Fruit fly (Drosophila melanogaster) whole organism, adult: ENCODE measurements around the gene CG17361.

Experiments used
- CG11617 ChIP-seq: fragments of 200-800 bp; sonication (Bioruptor generic); optimal IDR thresholded peaks from 2 replicates; lab custom pipeline; 2017; ENCODE audit warnings: mild to moderate bottlenecking, missing biosample characterization, missing genetic modification reagents, missing genetic modification characterization
- CG12768 ChIP-seq: fragments of 200-800 bp; sonication (Bioruptor generic); optimal IDR thresholded peaks from 2 replicates; lab custom pipeline; 2017; ENCODE audit warnings: missing biosample characterization, missing genetic modification characterization, mild to moderate bottlenecking, moderate library complexity, missing genetic modification reagents
- CG14711 ChIP-seq: fragments of 200-800 bp; sonication (Bioruptor generic); optimal IDR thresholded peaks from 2 replicates; lab custom pipeline; 2018; ENCODE audit warnings: missing biosample characterization, mild to moderate bottlenecking, missing genetic modification characterization, moderate library complexity
- CG1620 ChIP-seq: fragments of 200-800 bp; sonication (Bioruptor generic); optimal IDR thresholded peaks from 2 replicates; lab custom pipeline; 2016; ENCODE audit warnings: missing biosample characterization, missing genetic modification characterization
- CG33017 ChIP-seq: fragments of 200-800 bp; sonication (Bioruptor generic); optimal IDR thresholded peaks from 2 replicates; lab custom pipeline; 2018; ENCODE audit warnings: missing biosample characterization, mild to moderate bottlenecking, missing genetic modification characterization, moderate library complexity
- CG5204 ChIP-seq: fragments of 200-800 bp; sonication (Bioruptor generic); optimal IDR thresholded peaks from 2 replicates; lab custom pipeline; 2016; ENCODE audit warnings: missing biosample characterization, missing genetic modification characterization
- CG7045 ChIP-seq: fragments of 200-800 bp; sonication (Bioruptor generic); optimal IDR thresholded peaks from 2 replicates; lab custom pipeline; 2017; ENCODE audit warnings: missing biosample characterization, mild to moderate bottlenecking, missing genetic modification characterization
- CG7101 ChIP-seq: fragments of 200-800 bp; sonication (Bioruptor generic); optimal IDR thresholded peaks from 2 replicates; lab custom pipeline; 2018; ENCODE audit warnings: missing biosample characterization, mild to moderate bottlenecking, missing genetic modification characterization, moderate library complexity
- Clk ChIP-seq: fragments of 200-800 bp; sonication (Bioruptor generic); optimal IDR thresholded peaks from 2 replicates; lab custom pipeline; 2017; ENCODE audit warnings: missing biosample characterization, missing genetic modification characterization
- Crg-1 ChIP-seq: fragments of 200-800 bp; sonication (Bioruptor generic); optimal IDR thresholded peaks from 2 replicates; lab custom pipeline; 2016; ENCODE audit warnings: missing biosample characterization, missing genetic modification characterization
- Hr96 ChIP-seq: fragments of 200-800 bp; sonication (Bioruptor generic); optimal IDR thresholded peaks from 2 replicates; lab custom pipeline; 2016; ENCODE audit warnings: missing biosample characterization, missing genetic modification characterization
- Mnt ChIP-seq: fragments of 200-800 bp; sonication (Bioruptor generic); optimal IDR thresholded peaks from 2 replicates; lab custom pipeline; 2016; ENCODE audit warnings: missing biosample characterization, mild to moderate bottlenecking, missing genetic modification characterization
- bab1 ChIP-seq: fragments of 200-800 bp; sonication (Bioruptor generic); optimal IDR thresholded peaks from 3 replicates; lab custom pipeline; 2019; ENCODE audit warnings: missing biosample characterization, mild to moderate bottlenecking, missing genetic modification characterization, moderate library complexity
- cic ChIP-seq: fragments of 200-800 bp; sonication (Bioruptor generic); optimal IDR thresholded peaks from 2 replicates; lab custom pipeline; 2017; ENCODE audit warnings: missing biosample characterization, mild to moderate bottlenecking, missing genetic modification characterization, moderate library complexity
- cnc ChIP-seq, 2 experiments: fragments of >200 bp; optimal IDR thresholded peaks; 2 replicates each; lab custom pipeline; 2017
- kay ChIP-seq: fragments of 200-800 bp; sonication (Bioruptor generic); peaks from one replicate; lab custom pipeline; 2016; ENCODE audit warnings: missing biosample characterization, missing genetic modification characterization, borderline replicate concordance
- ovo ChIP-seq: fragments of 200-800 bp; sonication (Bioruptor generic); optimal IDR thresholded peaks from 2 replicates; lab custom pipeline; 2016; ENCODE audit warnings: missing biosample characterization, missing genetic modification characterization
- pad ChIP-seq: fragments of 200-800 bp; sonication (Bioruptor generic); optimal IDR thresholded peaks from 3 replicates; lab custom pipeline; 2017; ENCODE audit warnings: missing biosample characterization, missing genetic modification characterization, mild to moderate bottlenecking, moderate library complexity, missing genetic modification reagents
- tj ChIP-seq: fragments of 200-800 bp; sonication (Bioruptor generic); optimal IDR thresholded peaks from 3 replicates; lab custom pipeline; 2017; ENCODE audit warnings: missing biosample characterization, mild to moderate bottlenecking, missing genetic modification characterization, moderate library complexity
- toe ChIP-seq: fragments of 200-800 bp; sonication (Bioruptor generic); optimal IDR thresholded peaks from 2 replicates; lab custom pipeline; 2016; ENCODE audit warnings: missing biosample characterization, missing genetic modification characterization

CG17361 gene

DNA sequence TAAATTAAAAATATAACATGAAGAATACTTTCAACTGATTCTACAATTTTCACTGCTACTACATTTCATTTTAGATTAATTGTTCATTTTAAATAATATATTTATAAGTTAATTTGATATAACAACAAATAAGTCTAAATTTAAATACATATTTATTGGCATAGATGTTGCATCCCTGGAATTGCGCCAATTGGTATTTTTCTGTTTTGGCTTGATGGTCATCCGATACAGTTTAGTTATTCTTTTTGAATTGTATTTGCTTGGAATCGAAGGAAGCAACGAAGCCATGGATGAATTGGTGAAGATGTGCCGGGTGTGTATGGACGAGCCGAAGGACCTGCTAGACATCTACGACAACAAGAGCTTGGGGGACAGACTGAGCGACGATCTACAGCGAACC lies at the start of gene CG17361:
TSS of gene CG17361 (plus strand) at position 200 of the 400 bp plus-strand sequence.
- no peak for TF ChIP-seq CG12768 (GFP tag; lab: Kevin White, UChicago)
- no peak for TF ChIP-seq CG7045 (GFP tag; lab: Kevin White, UChicago)
- TF ChIP-seq CG14711 (tag; lab: Kevin White, UChicago): peak; percentile 37
- TF ChIP-seq toe: no peak
- TF ChIP-seq cnc (optimal IDR thresholded peaks at IDR 0.05; lab: Kevin White, UChicago): no peak
- no peak for TF ChIP-seq Clk (GFP tag; lab: Kevin White, UChicago)
- TF ChIP-seq CG1620 (GFP tag; lab: Kevin White, UChicago): no peak
- no peak for TF ChIP-seq CG11617 (GFP tag; lab: Kevin White, UChicago)
- TF ChIP-seq CG7101: peak; percentile 15
- TF ChIP-seq ovo (GFP tag; lab: Kevin White, UChicago): no peak
- no peak for TF ChIP-seq pad (GFP tag; lab: Kevin White, UChicago)
- no peak for TF ChIP-seq Crg-1 (GFP tag; lab: Kevin White, UChicago)

DNA sequence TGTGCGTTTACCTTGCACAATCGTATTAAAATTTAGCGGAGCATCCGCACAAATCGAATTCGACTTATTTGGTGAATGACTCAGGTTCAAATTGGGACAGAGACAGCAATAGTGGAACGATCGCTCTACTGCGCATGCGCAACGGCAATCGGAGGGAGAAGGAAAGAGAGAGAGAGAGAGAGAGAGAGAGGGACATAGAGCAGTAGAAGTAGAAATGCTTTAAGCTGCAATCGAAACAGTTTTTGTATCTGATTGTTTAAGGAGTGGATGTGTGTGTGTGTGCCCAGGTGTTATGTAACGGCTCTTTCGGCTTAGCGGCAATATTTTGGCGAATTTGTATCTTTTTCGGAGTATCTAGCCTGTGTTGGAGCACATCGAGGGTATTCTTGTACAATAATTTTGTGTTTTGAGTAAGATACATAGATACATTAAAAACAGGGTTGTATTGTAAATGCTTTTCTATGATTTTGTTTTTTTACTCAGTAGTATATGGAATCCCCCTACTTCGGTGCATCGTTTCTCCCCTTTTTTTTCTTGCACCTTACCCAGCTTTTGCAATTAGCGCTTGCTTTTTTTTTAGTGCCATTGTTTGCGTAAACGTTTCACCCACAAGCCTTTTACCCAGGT lies 47.4 kb upstream of the CG17361 start:
- no peak for TF ChIP-seq CG5204 (GFP tag; lab: Kevin White, UChicago)
- no peak for TF ChIP-seq pad (GFP tag; lab: Kevin White, UChicago)
- no peak for TF ChIP-seq Clk (GFP tag; lab: Kevin White, UChicago)
- no peak for TF ChIP-seq CG7045 (GFP tag; lab: Kevin White, UChicago)
- no peak for TF ChIP-seq CG12768 (GFP tag; lab: Kevin White, UChicago)
- peak; percentile 7 for TF ChIP-seq tj (GFP tag; lab: Kevin White, UChicago)
- no peak for TF ChIP-seq bab1 (GFP tag; lab: Kevin White, UChicago)
- TF ChIP-seq cic (GFP tag; lab: Kevin White, UChicago): no peak

DNA sequence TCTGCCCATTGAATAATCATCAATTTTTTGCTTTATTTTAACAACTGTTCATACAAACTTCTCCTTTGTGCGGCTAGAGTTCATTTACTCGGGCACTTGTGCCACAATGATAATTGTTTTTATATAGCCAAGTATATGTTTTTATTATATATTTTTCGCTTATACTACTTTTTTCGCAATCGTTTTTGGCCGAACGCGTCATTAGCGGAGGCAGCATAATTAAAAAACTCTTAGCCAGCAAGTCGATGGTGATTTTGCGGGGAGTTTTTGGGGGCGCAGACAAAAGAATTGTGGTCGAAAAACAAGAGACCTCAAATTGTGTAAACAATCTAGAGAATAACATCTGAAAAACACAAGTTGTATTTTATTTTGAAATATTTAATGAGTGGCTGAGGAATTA lies 45.4 kb upstream of the CG17361 start:
- no peak for TF ChIP-seq CG1620 (GFP tag; lab: Kevin White, UChicago)
- no peak for TF ChIP-seq toe
- TF ChIP-seq pad (GFP tag; lab: Kevin White, UChicago): no peak
- no peak for TF ChIP-seq CG12768 (GFP tag; lab: Kevin White, UChicago)
- TF ChIP-seq tj (GFP tag; lab: Kevin White, UChicago): peak; percentile 93
- TF ChIP-seq CG14711 (tag; lab: Kevin White, UChicago): no peak
- no peak for TF ChIP-seq Hr96 (GFP tag; lab: Kevin White, UChicago)
- TF ChIP-seq kay: no peak

DNA sequence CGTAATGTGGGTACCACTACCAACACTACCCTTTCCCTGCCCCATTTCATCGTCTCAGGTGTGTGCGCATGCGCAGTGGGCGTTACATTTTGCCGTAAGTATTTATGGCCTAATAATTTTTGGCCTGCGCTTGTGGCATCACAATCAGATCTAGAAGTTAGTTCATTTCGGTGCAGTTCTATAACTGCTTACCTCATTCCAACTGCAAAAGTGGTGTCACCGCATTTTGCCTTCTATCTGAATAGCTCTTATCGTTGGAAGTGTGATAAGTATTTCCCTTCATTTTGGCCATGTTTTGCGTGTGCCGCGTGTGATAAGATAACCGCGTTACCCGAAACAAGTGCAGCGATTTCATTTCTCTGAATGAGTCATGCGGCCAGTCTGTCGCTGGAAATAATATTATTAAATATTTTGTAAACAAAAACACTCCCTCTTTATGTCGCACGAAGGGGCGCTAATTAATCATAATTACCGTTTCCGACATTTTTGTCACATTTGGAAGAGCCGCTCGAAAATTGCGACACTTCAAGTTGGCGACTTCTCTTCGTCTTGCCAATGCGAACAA lies 44.4 kb upstream of the CG17361 start:
- TF ChIP-seq tj (GFP tag; lab: Kevin White, UChicago): peak; percentile 5
- TF ChIP-seq toe: no peak
- TF ChIP-seq pad (GFP tag; lab: Kevin White, UChicago): no peak
- no peak for TF ChIP-seq ovo (GFP tag; lab: Kevin White, UChicago)
- no peak for TF ChIP-seq Crg-1 (GFP tag; lab: Kevin White, UChicago)
- TF ChIP-seq Clk (GFP tag; lab: Kevin White, UChicago): no peak
- peak; percentile 94 for TF ChIP-seq kay
- TF ChIP-seq cic (GFP tag; lab: Kevin White, UChicago): no peak
- TF ChIP-seq Mnt (GFP tag; lab: Kevin White, UChicago): peak; percentile 49
- no peak for TF ChIP-seq CG7045 (GFP tag; lab: Kevin White, UChicago)
- TF ChIP-seq CG5204 (GFP tag; lab: Kevin White, UChicago): no peak
- no peak for TF ChIP-seq CG7101
- TF ChIP-seq CG14711 (tag; lab: Kevin White, UChicago): no peak

DNA sequence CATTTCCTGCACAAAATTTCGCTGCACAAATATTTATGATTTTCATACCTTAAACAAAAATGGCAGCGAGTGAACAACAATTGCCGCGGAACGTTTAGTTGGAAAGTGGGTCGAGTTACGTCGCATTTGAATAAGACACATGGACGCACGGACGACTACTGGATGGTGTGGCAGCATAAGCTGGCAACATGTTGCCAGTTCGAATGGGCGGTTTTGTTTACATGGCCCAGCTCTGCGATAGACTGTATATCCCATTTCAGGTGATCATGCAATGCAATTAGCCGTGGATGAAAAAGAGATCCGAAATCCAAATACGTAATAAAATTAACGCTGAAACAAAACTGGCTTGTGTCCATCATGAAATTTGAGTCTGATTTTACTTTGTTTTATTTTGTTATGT lies 40.3 kb upstream of the CG17361 start:
- TF ChIP-seq Hr96 (GFP tag; lab: Kevin White, UChicago) (no peak), CG11617 (GFP tag; lab: Kevin White, UChicago) (no peak), pad (GFP tag; lab: Kevin White, UChicago) (no peak), cic (GFP tag; lab: Kevin White, UChicago) (no peak), Crg-1 (GFP tag; lab: Kevin White, UChicago) (no peak), cnc (optimal IDR thresholded peaks at IDR 0.05; lab: Kevin White, UChicago) (no peak), CG7045 (GFP tag; lab: Kevin White, UChicago) (no peak), CG7101 (no peak), toe (no peak), kay (no peak)

DNA sequence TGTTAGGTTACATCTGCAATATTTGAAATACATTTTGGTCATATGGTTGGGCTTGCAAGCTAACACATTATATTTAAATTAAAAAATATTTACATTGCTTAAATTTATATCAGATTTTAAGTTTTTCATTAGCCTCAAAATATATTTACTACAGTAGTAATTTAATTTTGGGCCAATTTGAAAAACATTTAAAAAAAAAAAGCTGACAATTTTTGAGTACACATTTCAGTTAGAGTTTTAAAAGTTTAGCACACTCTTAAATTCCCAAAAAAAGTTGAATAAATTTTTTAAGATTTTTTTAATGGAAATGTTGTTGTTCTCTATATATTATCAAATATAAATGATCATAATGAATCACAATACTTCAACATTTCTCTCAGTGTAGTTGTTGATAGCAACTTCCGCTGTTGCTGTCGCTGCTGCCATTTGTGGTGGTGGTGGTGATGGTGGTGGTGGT lies 39.8 kb upstream of the CG17361 start:
- no peak for TF ChIP-seq Clk (GFP tag; lab: Kevin White, UChicago)
- TF ChIP-seq CG14711 (tag; lab: Kevin White, UChicago): peak; percentile 13
- TF ChIP-seq kay: no peak
- TF ChIP-seq CG33017 (tag; lab: Kevin White, UChicago): no peak
- TF ChIP-seq Crg-1 (GFP tag; lab: Kevin White, UChicago): no peak
- no peak for TF ChIP-seq Mnt (GFP tag; lab: Kevin White, UChicago)
- TF ChIP-seq cnc (optimal IDR thresholded peaks at IDR 0.05; lab: Kevin White, UChicago): no peak
- TF ChIP-seq Hr96 (GFP tag; lab: Kevin White, UChicago): no peak
- TF ChIP-seq bab1 (GFP tag; lab: Kevin White, UChicago): peak; percentile 44
- no peak for TF ChIP-seq CG7101
- no peak for TF ChIP-seq toe
- TF ChIP-seq CG11617 (GFP tag; lab: Kevin White, UChicago): peak; percentile 3
- no peak for TF ChIP-seq pad (GFP tag; lab: Kevin White, UChicago)
- TF ChIP-seq tj (GFP tag; lab: Kevin White, UChicago): no peak
- TF ChIP-seq cic (GFP tag; lab: Kevin White, UChicago): no peak
- TF ChIP-seq CG5204 (GFP tag; lab: Kevin White, UChicago): no peak
- no peak for TF ChIP-seq CG7045 (GFP tag; lab: Kevin White, UChicago)
- TF ChIP-seq CG12768 (GFP tag; lab: Kevin White, UChicago): no peak
- no peak for TF ChIP-seq CG1620 (GFP tag; lab: Kevin White, UChicago)
- TF ChIP-seq ovo (GFP tag; lab: Kevin White, UChicago): no peak
